Worm (Caenorhabditis elegans) whole organism, L3 larva: ENCODE measurements around the gene ifd-2.
A peak's percentile ranks its signal among the peaks of the same experiment; 100 is the strongest.

Experiments used
- R02D3.7 ChIP-seq: fragments of 150-350 bp; optimal IDR thresholded peaks from 2 replicates; lab custom pipeline; 2014; ENCODE audit warnings: missing biosample characterization, missing genetic modification characterization
- ZK546.5 ChIP-seq: sonication (generic microtip); optimal IDR thresholded peaks from 2 replicates; lab custom pipeline; 2017; ENCODE audit warnings: missing biosample characterization, missing genetic modification characterization
- aly-2 ChIP-seq: fragments of 150-350 bp; optimal IDR thresholded peaks from 2 replicates; lab custom pipeline; 2014; ENCODE audit warnings: missing biosample characterization, missing genetic modification characterization
- ama-1 ChIP-seq: fragments of 150-350 bp; optimal IDR thresholded peaks from 2 replicates; lab custom pipeline; 2018
- ceh-28 ChIP-seq: fragments of 150-350 bp; optimal IDR thresholded peaks from 2 replicates; lab custom pipeline; 2014; ENCODE audit warnings: missing biosample characterization, missing genetic modification reagents, missing genetic modification characterization
- ceh-82 ChIP-seq: fragments of 150-350 bp; optimal IDR thresholded peaks from 2 replicates; lab custom pipeline; 2014; ENCODE audit warnings: missing biosample characterization, missing genetic modification characterization
- ceh-9 ChIP-seq: sonication (generic microtip); optimal IDR thresholded peaks from 2 replicates; lab custom pipeline; 2018; ENCODE audit warnings: missing biosample characterization, missing genetic modification characterization
- egl-27 ChIP-seq: sonication (generic microtip); optimal IDR thresholded peaks from 4 replicates; lab custom pipeline; 2017; ENCODE audit warnings: missing biosample characterization, missing genetic modification reagents, missing genetic modification characterization
- elt-1 ChIP-seq: fragments of 150-350 bp; optimal IDR thresholded peaks from 2 replicates; lab custom pipeline; 2014; ENCODE audit warnings: missing biosample characterization, missing genetic modification characterization
- elt-2 ChIP-seq: sonication (generic microtip); optimal IDR thresholded peaks from 2 replicates; lab custom pipeline; 2016; ENCODE audit warnings: missing genetic modification reagents, mild to moderate bottlenecking, missing genetic modification characterization, missing compliant biosample characterization
- elt-3 ChIP-seq, 3 experiments: fragments of 150-350 bp in 1 of 3; sonication (generic microtip) in 2 of 3; optimal IDR thresholded peaks; 2 replicates in 2 of 3; 4 replicates in 1 of 3; lab custom pipeline; 2014 to 2017; ENCODE audit warnings: missing biosample characterization in 3 of 3, missing genetic modification characterization in 3 of 3
- fkh-10 ChIP-seq: sonication (generic microtip); optimal IDR thresholded peaks from 2 replicates; lab custom pipeline; 2017; ENCODE audit warnings: missing biosample characterization, missing genetic modification reagents, missing genetic modification characterization
- fkh-2 ChIP-seq: fragments of 150-350 bp; optimal IDR thresholded peaks from 2 replicates; lab custom pipeline; 2014; ENCODE audit warnings: missing biosample characterization, missing genetic modification reagents, missing genetic modification characterization
- fos-1 ChIP-seq: fragments of 150-350 bp; optimal IDR thresholded peaks from 2 replicates; lab custom pipeline; 2014; ENCODE audit warnings: missing biosample characterization, missing genetic modification characterization
- hmg-11 ChIP-seq: sonication (generic microtip); optimal IDR thresholded peaks from 2 replicates; lab custom pipeline; 2016; ENCODE audit warnings: missing genetic modification characterization, missing compliant biosample characterization
- jun-1 ChIP-seq: fragments of 150-350 bp; optimal IDR thresholded peaks from 2 replicates; lab custom pipeline; 2014; ENCODE audit warnings: missing biosample characterization, missing genetic modification reagents, missing genetic modification characterization
- lin-39 ChIP-seq: fragments of 150-350 bp; optimal IDR thresholded peaks from 2 replicates; lab custom pipeline; 2018; ENCODE audit warnings: missing biosample characterization, missing genetic modification reagents, missing genetic modification characterization
- lsy-12 ChIP-seq: sonication (generic microtip); optimal IDR thresholded peaks from 2 replicates; lab custom pipeline; 2016; ENCODE audit warnings: mild to moderate bottlenecking, missing genetic modification characterization, missing compliant biosample characterization
- mdl-1 ChIP-seq: fragments of 150-350 bp; optimal IDR thresholded peaks from 2 replicates; lab custom pipeline; 2014; ENCODE audit warnings: missing biosample characterization, missing genetic modification characterization
- mml-1 ChIP-seq: fragments of 150-350 bp; sonication (generic microtip); optimal IDR thresholded peaks from 3 replicates; lab custom pipeline; 2014; ENCODE audit warnings: missing biosample characterization, missing genetic modification characterization
- nfya-1 ChIP-seq: sonication (generic microtip); optimal IDR thresholded peaks from 2 replicates; lab custom pipeline; 2017; ENCODE audit warnings: missing genetic modification characterization, mild to moderate bottlenecking, missing compliant biosample characterization, antibody characterized with exemption, moderate library complexity; ENCODE audit not compliant: insufficient read depth
- nhr-43 ChIP-seq: sonication (generic microtip); optimal IDR thresholded peaks from 2 replicates; lab custom pipeline; 2016; ENCODE audit warnings: mild to moderate bottlenecking, missing genetic modification characterization, missing compliant biosample characterization; ENCODE audit not compliant: poor library complexity, severe bottlenecking
- nhr-67 ChIP-seq: fragments of 150-350 bp; optimal IDR thresholded peaks from 2 replicates; lab custom pipeline; 2014; ENCODE audit warnings: missing biosample characterization, missing genetic modification characterization
- nhr-76 ChIP-seq: fragments of 150-350 bp; sonication (generic microtip); optimal IDR thresholded peaks from 5 replicates; lab custom pipeline; 2014; ENCODE audit warnings: missing biosample characterization, missing genetic modification characterization
- nhr-77 ChIP-seq: fragments of 150-350 bp; optimal IDR thresholded peaks from 2 replicates; lab custom pipeline; 2014; ENCODE audit warnings: missing biosample characterization, missing genetic modification characterization
- pha-4 ChIP-seq: fragments of 150-350 bp; optimal IDR thresholded peaks from 2 replicates; lab custom pipeline; 2014; ENCODE audit warnings: missing biosample characterization, missing genetic modification reagents, missing genetic modification characterization
- pqm-1 ChIP-seq: fragments of 150-350 bp; optimal IDR thresholded peaks from 2 replicates; lab custom pipeline; 2017; ENCODE audit warnings: missing biosample characterization, missing genetic modification characterization, inconsistent platforms
- sea-2 ChIP-seq: fragments of 150-350 bp; sonication (generic microtip); optimal IDR thresholded peaks from 4 replicates; lab custom pipeline; 2014; ENCODE audit warnings: missing biosample characterization, missing genetic modification reagents, missing genetic modification characterization
- skn-1 ChIP-seq: fragments of 150-350 bp; optimal IDR thresholded peaks from 2 replicates; lab custom pipeline; 2014; ENCODE audit warnings: missing biosample characterization, missing genetic modification characterization
- snpc-4 ChIP-seq: fragments of 150-350 bp; optimal IDR thresholded peaks from 2 replicates; lab custom pipeline; 2014; ENCODE audit warnings: missing biosample characterization, missing genetic modification characterization
- tbx-2 ChIP-seq: sonication (generic microtip); optimal IDR thresholded peaks from 2 replicates; lab custom pipeline; 2016; ENCODE audit warnings: mild to moderate bottlenecking, missing genetic modification characterization, missing compliant biosample characterization
- unc-62 ChIP-seq: fragments of 150-350 bp; sonication (generic microtip); optimal IDR thresholded peaks from 4 replicates; lab custom pipeline; 2014; ENCODE audit warnings: missing biosample characterization, missing genetic modification reagents, missing genetic modification characterization
- ztf-11 ChIP-seq: fragments of 150-350 bp; optimal IDR thresholded peaks from 2 replicates; lab custom pipeline; 2014; ENCODE audit warnings: missing biosample characterization, missing genetic modification characterization
- ztf-4 ChIP-seq: fragments of 150-350 bp; optimal IDR thresholded peaks from 2 replicates; lab custom pipeline; 2014; ENCODE audit warnings: missing biosample characterization, missing genetic modification characterization

Gene ifd-2

ce11 chrX:825924-826323 lies 10.2 kb upstream of the ifd-2 start:
- no peak for TF ChIP-seq snpc-4 (tag; lab: Kevin White, UChicago)
- TF ChIP-seq nhr-76 (tag; lab: Kevin White, UChicago), result no peak
- TF ChIP-seq ceh-28 (tag; lab: Kevin White, UChicago), result peak; percentile 74
- peak; percentile 61 for TF ChIP-seq sea-2 (GFP tag; lab: Kevin White, UChicago)
- TF ChIP-seq tbx-2, result no peak
- no peak for TF ChIP-seq ceh-9 (tag; lab: Kevin White, UChicago)
- peak; percentile 67 for TF ChIP-seq hmg-11 (tag; lab: Kevin White, UChicago)
- TF ChIP-seq skn-1 (tag; lab: Kevin White, UChicago), result no peak
- no peak for TF ChIP-seq R02D3.7 (tag; lab: Kevin White, UChicago)
- TF ChIP-seq elt-2 (tag; lab: Kevin White, UChicago), result peak; percentile 45
- TF ChIP-seq ZK546.5 (tag; lab: Kevin White, UChicago), result no peak
- TF ChIP-seq fkh-2 (tag; lab: Kevin White, UChicago), result no peak
- TF ChIP-seq fkh-10 (GFP tag; lab: Kevin White, UChicago), result no peak
- TF ChIP-seq nfya-1 (tag; lab: Kevin White, UChicago), result peak; percentile 52
- TF ChIP-seq elt-1 (tag; lab: Kevin White, UChicago), result no peak
- no peak for TF ChIP-seq pqm-1 (tag; lab: Kevin White, UChicago)
- TF ChIP-seq nhr-77 (tag; lab: Kevin White, UChicago), result no peak
- TF ChIP-seq lin-39 (tag; lab: Kevin White, UChicago), result peak; percentile 51
- TF ChIP-seq nhr-43 (tag; lab: Kevin White, UChicago), result no peak
- TF ChIP-seq fos-1 (tag; lab: Kevin White, UChicago), result no peak
- TF ChIP-seq aly-2, result no peak

- no peak for TF ChIP-seq mml-1 (tag; lab: Kevin White, UChicago)
- no peak for TF ChIP-seq R02D3.7 (tag; lab: Kevin White, UChicago)
- TF ChIP-seq elt-1 (tag; lab: Kevin White, UChicago), result no peak
- no peak for TF ChIP-seq elt-2 (tag; lab: Kevin White, UChicago)
- TF ChIP-seq pqm-1 (tag; lab: Kevin White, UChicago), result no peak
- TF ChIP-seq egl-27 (tag; lab: Kevin White, UChicago), result no peak
- no peak for TF ChIP-seq ama-1 (lab: Kevin White, UChicago)
- TF ChIP-seq pha-4 (tag; lab: Kevin White, UChicago), result peak; percentile 9
- TF ChIP-seq, all 47 proteins: peak for 1
Measured at ce11 chrX:825375-825774, 9.6 kb upstream of the ifd-2 start, which contains the start of gene daf-3. daf-3 (minus strand) TSS chrX:825475.

DNA sequence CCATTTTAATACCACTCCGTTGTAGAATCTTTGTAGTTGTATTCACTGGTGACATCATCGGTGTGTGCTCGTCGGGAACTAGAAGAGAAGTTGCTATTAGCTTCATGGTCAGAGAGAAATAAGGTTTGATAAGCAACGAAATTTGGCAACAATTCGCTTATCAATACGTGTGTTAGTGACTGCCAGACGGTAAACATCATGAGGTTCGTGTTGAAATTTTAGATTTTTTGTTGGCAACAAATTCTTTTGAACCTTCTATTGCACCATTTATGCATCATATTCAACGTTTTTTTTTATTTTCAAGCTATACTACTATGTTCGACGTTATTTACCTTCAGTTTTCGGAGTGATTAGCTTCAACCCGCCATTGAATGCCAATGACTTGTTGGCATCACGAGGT lies 8.0 kb upstream of the ifd-2 start:
- TF ChIP-seq jun-1 (tag; lab: Kevin White, UChicago) (peak; percentile 6), pha-4 (tag; lab: Kevin White, UChicago) (peak; percentile 53), pqm-1 (tag; lab: Kevin White, UChicago) (peak; percentile 86), ZK546.5 (tag; lab: Kevin White, UChicago) (no peak), elt-2 (tag; lab: Kevin White, UChicago) (peak; percentile 87)

DNA sequence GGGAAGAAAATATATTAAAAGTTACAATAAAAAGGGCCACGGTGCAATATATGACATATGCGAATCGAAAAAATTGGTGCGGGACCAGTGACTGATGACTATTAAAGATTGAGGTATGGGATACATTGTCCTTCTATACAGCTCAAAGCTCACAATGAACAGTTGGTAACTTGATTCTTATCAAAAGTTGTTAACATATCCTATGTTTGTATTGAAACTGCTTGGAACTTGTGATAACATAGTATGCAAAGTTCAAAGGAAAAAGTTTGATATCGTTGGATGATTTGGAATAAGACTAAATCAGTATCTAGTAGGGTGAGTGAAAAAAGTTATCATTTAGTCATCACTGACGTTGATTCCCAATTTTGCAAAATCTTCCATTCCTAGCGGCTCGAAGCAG lies 2.3 kb upstream of the ifd-2 start:
- TF ChIP-seq ztf-4 (tag; lab: Kevin White, UChicago) (no peak), nhr-77 (tag; lab: Kevin White, UChicago) (no peak), ceh-82 (tag; lab: Kevin White, UChicago) (no peak), pha-4 (tag; lab: Kevin White, UChicago) (no peak), nhr-67 (tag; lab: Kevin White, UChicago) (no peak), aly-2 (no peak), tbx-2 (no peak), lsy-12 (tag; lab: Kevin White, UChicago) (no peak), unc-62 (GFP tag; lab: Kevin White, UChicago) (no peak), fos-1 (tag; lab: Kevin White, UChicago) (no peak), ceh-9 (tag; lab: Kevin White, UChicago) (no peak), egl-27 (tag; lab: Kevin White, UChicago) (no peak)

- TF ChIP-seq aly-2, result no peak
- TF ChIP-seq mdl-1 (tag; lab: Kevin White, UChicago), result no peak
- TF ChIP-seq ceh-82 (tag; lab: Kevin White, UChicago), result no peak
- TF ChIP-seq fkh-10 (GFP tag; lab: Kevin White, UChicago), result no peak
- TF ChIP-seq lin-39 (tag; lab: Kevin White, UChicago), result no peak
- TF ChIP-seq pqm-1 (tag; lab: Kevin White, UChicago), result no peak
- no peak for TF ChIP-seq elt-3 (tag; optimal IDR thresholded peaks at IDR 0.05; lab: Kevin White, UChicago)
- TF ChIP-seq unc-62 (GFP tag; lab: Kevin White, UChicago), result no peak
- no peak for TF ChIP-seq elt-2 (tag; lab: Kevin White, UChicago)
- TF ChIP-seq ztf-11 (tag; lab: Kevin White, UChicago), result no peak
- no peak for TF ChIP-seq ceh-9 (tag; lab: Kevin White, UChicago)
Measured at ce11 chrX:813063-813462, 2.7 kb downstream of the ifd-2 start, which contains the start of gene F25E2.3. F25E2.3 (minus strand) TSS chrX:813163.
